Worm (Caenorhabditis elegans): ENCODE results near the gene C43F9.11.

DNA sequence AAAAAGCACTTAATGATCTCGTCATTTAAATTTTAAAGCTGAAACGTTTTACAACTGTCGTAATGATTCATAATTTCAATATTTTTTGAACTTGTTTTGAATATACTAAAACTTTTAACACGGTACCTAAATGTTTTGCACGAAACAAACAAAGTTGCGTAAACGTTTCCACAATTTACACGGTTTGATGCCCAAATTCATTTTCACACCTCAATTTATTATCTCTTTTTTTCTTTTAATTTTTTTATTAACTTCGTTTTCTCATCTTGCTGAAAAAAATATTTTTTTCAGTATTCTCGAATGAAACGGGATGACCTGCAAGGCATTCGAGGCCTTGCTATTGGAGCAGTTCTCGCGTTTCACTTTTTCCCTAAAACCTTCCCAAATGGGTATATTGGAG lies 12.4 kb upstream of the C43F9.11 start, which contains the start of gene oac-8:
- TF ChIP-seq skn-1 (tag; optimal IDR thresholded peaks at IDR 0.05) = no peak
- TF ChIP-seq F37D6.2 (tag; optimal IDR thresholded peaks at IDR 0.05) = no peak
- no peak for TF ChIP-seq ZK546.5 (tag; optimal IDR thresholded peaks at IDR 0.05)
- no peak for TF ChIP-seq nhr-77 (tag; optimal IDR thresholded peaks at IDR 0.05)
- TF ChIP-seq lin-13 (GFP tag; optimal IDR thresholded peaks at IDR 0.05) = no peak
- TF ChIP-seq lsy-2 (tag; optimal IDR thresholded peaks at IDR 0.05) = no peak
- TF ChIP-seq nhr-237 (tag; optimal IDR thresholded peaks at IDR 0.05) = no peak
- TF ChIP-seq F49E8.2 (tag; optimal IDR thresholded peaks at IDR 0.05; ENCODE audit: borderline replicate concordance) = no peak
- TF ChIP-seq unc-62 (GFP tag; optimal IDR thresholded peaks at IDR 0.05 in 1 of 2) = no peak
- TF ChIP-seq unc-62 (tag; optimal IDR thresholded peaks at IDR 0.05) = no peak
- TF ChIP-seq snpc-4 (tag; optimal IDR thresholded peaks at IDR 0.05) = no peak
- no peak for TF ChIP-seq egl-43 (GFP tag; IDR thresholded peaks at IDR 0.05)
- no peak for TF ChIP-seq unc-130 (GFP tag; optimal IDR thresholded peaks at IDR 0.05)

Data from whole organism, L4 larva.